Worm (Caenorhabditis elegans) whole organism, L4 larva: Measurements from ENCODE around the gene tag-151.
"Not testable (repeated sequence)": the region's sequence is repeated elsewhere in the genome, so short reads cannot be mapped to it uniquely, and the experiment has no call there.

Experiments
- D1046.2 ChIP-seq: fragments of 200-800 bp; sonication (Bioruptor generic); IDR thresholded peaks from 2 replicates; pipeline ENCODE4 v1.3.6; 2022; ENCODE audit warnings: missing genetic modification characterization, missing compliant biosample characterization
- F37D6.2 ChIP-seq: sonication (generic microtip); optimal IDR thresholded peaks from 2 replicates; lab custom pipeline; 2016; ENCODE audit warnings: mild to moderate bottlenecking, missing genetic modification characterization, missing compliant biosample characterization
- F49E8.2 ChIP-seq: sonication (generic microtip); optimal IDR thresholded peaks from 2 replicates; lab custom pipeline; 2016; ENCODE audit warnings: missing compliant biosample characterization, mild to moderate bottlenecking, missing genetic modification characterization, borderline replicate concordance
- T26A8.4 ChIP-seq: fragments of 200-800 bp; sonication (Bioruptor generic); IDR thresholded peaks from 2 replicates; pipeline ENCODE4 v1.3.6; 2022; ENCODE audit warnings: missing genetic modification characterization, missing compliant biosample characterization
- Y75B8A.6 ChIP-seq: fragments of 200-800 bp; sonication (Bioruptor generic); IDR thresholded peaks from 2 replicates; pipeline ENCODE4 v1.3.6; 2022; ENCODE audit warnings: missing genetic modification reagents, missing genetic modification characterization, missing compliant biosample characterization
- ZK337.2 ChIP-seq: fragments of 200-800 bp; sonication (Bioruptor generic); IDR thresholded peaks from 2 replicates; pipeline ENCODE4 v1.3.6; 2022; ENCODE audit warnings: missing genetic modification reagents, missing genetic modification characterization, missing compliant biosample characterization
- arid-1 ChIP-seq: fragments of 200-800 bp; sonication (Bioruptor generic); conservative IDR thresholded peaks from 2 replicates; pipeline ENCODE4 v1.3.6; 2022; ENCODE audit warnings: missing genetic modification reagents, missing genetic modification characterization, missing compliant biosample characterization
- ceh-20 ChIP-seq: fragments of 200-800 bp; sonication (Bioruptor generic); IDR thresholded peaks from 2 replicates; pipeline ENCODE4 v1.3.6; 2022; ENCODE audit warnings: missing genetic modification reagents, missing genetic modification characterization, missing compliant biosample characterization
- ceh-28 ChIP-seq: fragments of 150-350 bp; optimal IDR thresholded peaks from 2 replicates; lab custom pipeline; 2014; ENCODE audit warnings: missing biosample characterization, missing genetic modification reagents, missing genetic modification characterization
- ceh-44 ChIP-seq: fragments of 200-800 bp; sonication (Bioruptor generic); IDR thresholded peaks from 2 replicates; pipeline ENCODE4 v1.3.6; 2022; ENCODE audit warnings: missing genetic modification reagents, missing genetic modification characterization, missing compliant biosample characterization
- ctbp-1 ChIP-seq: fragments of 200-800 bp; sonication (Bioruptor generic); IDR thresholded peaks from 2 replicates; pipeline ENCODE4 v1.3.6; 2022; ENCODE audit warnings: missing genetic modification reagents, missing genetic modification characterization, missing compliant biosample characterization
- daf-16 ChIP-seq, 3 experiments: sonication (generic microtip); optimal IDR thresholded peaks; 2 replicates each; lab custom pipeline; 2016 to 2017; ENCODE audit warnings: missing genetic modification characterization in 3 of 3, missing genetic modification reagents in 3 of 3, mild to moderate bottlenecking in 2 of 3, missing compliant biosample characterization in 2 of 3, missing biosample characterization in 1 of 3, moderate library complexity in 1 of 3
- dmd-6 ChIP-seq: fragments of 200-800 bp; sonication (Bioruptor generic); IDR thresholded peaks from 2 replicates; pipeline ENCODE4 v1.3.6; 2022; ENCODE audit warnings: missing genetic modification reagents, missing genetic modification characterization, missing compliant biosample characterization
- dmd-8 ChIP-seq: fragments of 200-800 bp; sonication (Bioruptor generic); IDR thresholded peaks from 2 replicates; pipeline ENCODE4 v1.3.6; 2022; ENCODE audit warnings: missing genetic modification characterization, missing compliant biosample characterization
- dpl-1 ChIP-seq: fragments of 150-350 bp; optimal IDR thresholded peaks from 2 replicates; lab custom pipeline; 2014; ENCODE audit warnings: missing biosample characterization, missing genetic modification reagents, missing genetic modification characterization
- dve-1 ChIP-seq: sonication (generic microtip); optimal IDR thresholded peaks from 2 replicates; lab custom pipeline; 2017; ENCODE audit warnings: antibody characterized with exemption, mild to moderate bottlenecking, missing genetic modification characterization, missing compliant biosample characterization; ENCODE audit not compliant: insufficient read depth
- hif-1 ChIP-seq, 2 experiments: sonication (generic microtip); optimal IDR thresholded peaks; 2 replicates each; lab custom pipeline; 2016 to 2017; ENCODE audit warnings: missing compliant biosample characterization in 2 of 2, missing genetic modification characterization in 2 of 2, missing genetic modification reagents in 2 of 2, missing genotype in 2 of 2, mild to moderate bottlenecking in 1 of 2
- hlh-11 ChIP-seq: fragments of 200-800 bp; sonication (Bioruptor generic); optimal IDR thresholded peaks from 2 replicates; lab custom pipeline; 2018; ENCODE audit warnings: mild to moderate bottlenecking, missing genetic modification characterization, missing compliant biosample characterization
- hlh-30 ChIP-seq: sonication (generic microtip); optimal IDR thresholded peaks from 2 replicates; lab custom pipeline; 2017; ENCODE audit warnings: antibody characterized with exemption, mild to moderate bottlenecking, missing genetic modification characterization, missing compliant biosample characterization; ENCODE audit not compliant: insufficient read depth
- hmg-1.1 ChIP-seq: fragments of 200-800 bp; sonication (Bioruptor generic); IDR thresholded peaks from 2 replicates; pipeline ENCODE4 v1.3.6; 2022; ENCODE audit warnings: missing genetic modification reagents, missing genetic modification characterization, missing compliant biosample characterization
- lin-1 ChIP-seq: fragments of 200-800 bp; sonication (Bioruptor generic); IDR thresholded peaks from 2 replicates; pipeline ENCODE4 v1.3.6; 2022; ENCODE audit warnings: missing genetic modification reagents, missing genetic modification characterization, missing compliant biosample characterization
- lin-13 ChIP-seq: fragments of 150-350 bp; optimal IDR thresholded peaks from 2 replicates; lab custom pipeline; 2014; ENCODE audit warnings: missing biosample characterization, missing genetic modification reagents, missing genetic modification characterization
- lin-15B ChIP-seq: fragments of 150-350 bp; sonication (generic microtip); optimal IDR thresholded peaks from 3 replicates; lab custom pipeline; 2014; ENCODE audit warnings: missing biosample characterization, missing genetic modification characterization
- lin-29 ChIP-seq: fragments of 200-800 bp; sonication (Bioruptor generic); IDR thresholded peaks from 2 replicates; pipeline ENCODE4 v1.3.6; 2022; ENCODE audit warnings: missing genetic modification reagents, missing genetic modification characterization, missing compliant biosample characterization
- lin-38 ChIP-seq: fragments of 200-800 bp; sonication (Bioruptor generic); IDR thresholded peaks from 2 replicates; pipeline ENCODE4 v1.3.6; 2022; ENCODE audit warnings: missing genetic modification reagents, missing genetic modification characterization, missing compliant biosample characterization
- lsy-2 ChIP-seq, 2 experiments: fragments of 150-350 bp in 1 of 2; sonication (generic microtip) in 1 of 2; optimal IDR thresholded peaks; 2 replicates each; lab custom pipeline; 2014 to 2017; ENCODE audit warnings: missing biosample characterization in 2 of 2, missing genetic modification characterization in 2 of 2
- madf-5 ChIP-seq, 2 experiments: fragments of 200-800 bp; sonication (Bioruptor generic); IDR thresholded peaks; 2 replicates each; pipeline ENCODE4 v1.3.6; 2022; ENCODE audit warnings: missing compliant biosample characterization in 2 of 2, missing genetic modification characterization in 2 of 2
- mdl-1 ChIP-seq, 2 experiments: fragments of 150-350 bp in 1 of 2; sonication (generic microtip) in 1 of 2; optimal IDR thresholded peaks; 2 replicates each; lab custom pipeline; 2014 to 2017; ENCODE audit warnings: missing biosample characterization in 2 of 2, missing genetic modification characterization in 2 of 2
- mdt-29 ChIP-seq: fragments of 200-800 bp; sonication (Bioruptor generic); IDR thresholded peaks from 2 replicates; pipeline ENCODE4 v1.3.6; 2022; ENCODE audit warnings: missing genetic modification reagents, missing genetic modification characterization, missing compliant biosample characterization
- mep-1 ChIP-seq: fragments of 150-350 bp; sonication (generic microtip); optimal IDR thresholded peaks from 3 replicates; lab custom pipeline; 2014; ENCODE audit warnings: missing biosample characterization, missing genetic modification characterization
- mes-2 ChIP-seq: sonication (generic microtip); optimal IDR thresholded peaks from 2 replicates; lab custom pipeline; 2016; ENCODE audit warnings: missing genotype, mild to moderate bottlenecking, missing genetic modification characterization, missing compliant biosample characterization; ENCODE audit not compliant: poor library complexity, severe bottlenecking
- nhr-102 ChIP-seq: sonication (generic microtip); optimal IDR thresholded peaks from 2 replicates; lab custom pipeline; 2016; ENCODE audit warnings: mild to moderate bottlenecking, missing genetic modification characterization, moderate library complexity, missing compliant biosample characterization
- nhr-11 ChIP-seq: fragments of 150-350 bp; optimal IDR thresholded peaks from 2 replicates; lab custom pipeline; 2014; ENCODE audit warnings: missing biosample characterization, missing genetic modification characterization
- nhr-28 ChIP-seq: fragments of 150-350 bp; optimal IDR thresholded peaks from 2 replicates; lab custom pipeline; 2014; ENCODE audit warnings: missing biosample characterization, missing genetic modification characterization
- nhr-48 ChIP-seq: sonication (generic microtip); optimal IDR thresholded peaks from 2 replicates; lab custom pipeline; 2016; ENCODE audit warnings: mild to moderate bottlenecking, missing genetic modification characterization, missing compliant biosample characterization
- nhr-6 ChIP-seq: fragments of 150-350 bp; optimal IDR thresholded peaks from 2 replicates; lab custom pipeline; 2014; ENCODE audit warnings: missing biosample characterization, missing genetic modification characterization
- nhr-77 ChIP-seq: fragments of 150-350 bp; optimal IDR thresholded peaks from 2 replicates; lab custom pipeline; 2014; ENCODE audit warnings: missing biosample characterization, missing genetic modification characterization
- pha-4 ChIP-seq, 2 experiments: fragments of 150-350 bp in 1 of 2; fragments of 200-800 bp in 1 of 2; sonication (Bioruptor generic) in 1 of 2; IDR thresholded peaks in 1 of 2; optimal IDR thresholded peaks in 1 of 2; 2 replicates each; pipeline versions ENCODE4 v1.3.6 to Lab custom; 2014 to 2022; ENCODE audit warnings: missing genetic modification characterization in 2 of 2, missing genetic modification reagents in 2 of 2, missing biosample characterization in 1 of 2, missing compliant biosample characterization in 1 of 2
- php-3 ChIP-seq: fragments of 200-800 bp; sonication (Bioruptor generic); IDR thresholded peaks from 2 replicates; pipeline ENCODE4 v1.3.6; 2022; ENCODE audit warnings: missing genetic modification reagents, missing genetic modification characterization, missing compliant biosample characterization
- saeg-2 ChIP-seq: fragments of 200-800 bp; sonication (Bioruptor generic); IDR thresholded peaks from 2 replicates; pipeline ENCODE4 v1.3.6; 2022; ENCODE audit warnings: missing genetic modification reagents, missing genetic modification characterization, missing compliant biosample characterization
- set-16 ChIP-seq: fragments of 200-800 bp; sonication (Bioruptor generic); IDR thresholded peaks from 2 replicates; pipeline ENCODE4 v1.3.6; 2022; ENCODE audit warnings: missing genetic modification reagents, missing genetic modification characterization, missing compliant biosample characterization
- snpc-1.2 ChIP-seq: fragments of 200-800 bp; sonication (Bioruptor generic); IDR thresholded peaks from 2 replicates; pipeline ENCODE4 v1.3.6; 2022; ENCODE audit warnings: missing genetic modification reagents, missing genetic modification characterization, missing compliant biosample characterization
- spr-1 ChIP-seq: sonication (generic microtip); optimal IDR thresholded peaks from 2 replicates; lab custom pipeline; 2016; ENCODE audit warnings: mild to moderate bottlenecking, missing genetic modification characterization, missing compliant biosample characterization
- tra-1 ChIP-seq: fragments of 200-800 bp; sonication (Bioruptor generic); IDR thresholded peaks from 2 replicates; pipeline ENCODE4 v1.3.6; 2022; ENCODE audit warnings: missing genetic modification reagents, missing genetic modification characterization, missing compliant biosample characterization
- unc-130 ChIP-seq: sonication (generic microtip); optimal IDR thresholded peaks from 2 replicates; lab custom pipeline; 2016; ENCODE audit warnings: missing genetic modification reagents, missing genetic modification characterization, missing compliant biosample characterization
- vab-7 ChIP-seq: fragments of 200-800 bp; sonication (Bioruptor generic); IDR thresholded peaks from 2 replicates; pipeline ENCODE4 v1.3.6; 2022; ENCODE audit warnings: missing genetic modification reagents, missing genetic modification characterization, missing compliant biosample characterization
- zfp-3 ChIP-seq: fragments of 200-800 bp; sonication (Bioruptor generic); conservative IDR thresholded peaks from 2 replicates; pipeline ENCODE4 v1.3.6; 2022; ENCODE audit warnings: missing genetic modification reagents, missing genetic modification characterization, missing compliant biosample characterization

Gene tag-151

DNA sequence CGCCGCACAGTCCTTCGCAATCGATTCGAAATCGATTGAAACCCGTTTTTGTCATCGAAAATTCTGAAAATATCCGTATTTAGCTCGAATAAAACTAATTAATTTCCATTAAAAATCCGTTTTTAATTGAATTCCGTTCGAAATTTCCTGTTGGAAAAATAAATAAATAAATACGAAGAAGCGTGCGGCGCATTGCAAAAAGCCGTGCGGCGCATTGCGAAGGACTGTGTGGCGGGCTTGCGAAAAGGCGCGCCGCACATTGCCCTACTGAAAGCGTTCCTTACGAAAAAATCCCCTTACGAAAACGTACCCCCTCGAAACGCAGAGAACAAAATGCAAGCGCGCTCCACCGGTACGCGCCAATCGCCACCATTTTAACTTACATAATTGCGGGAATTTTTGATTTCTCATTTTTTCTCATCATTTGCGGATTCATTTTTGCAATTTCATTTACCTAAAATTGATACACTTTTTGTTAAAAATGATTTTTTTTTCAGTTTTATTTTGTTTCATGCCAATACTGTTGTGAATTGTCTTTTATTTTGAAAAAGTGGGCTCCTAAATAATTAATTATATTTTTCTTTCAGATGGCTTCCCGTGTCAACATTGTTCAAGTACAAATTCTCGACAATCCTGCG, 8.5 kb upstream of the tag-151 start, which contains the start of gene unc-85:
Gene unc-85, plus strand, starts transcription at position 588 of the 638 bp plus-strand sequence.
- TF ChIP-seq unc-130 (GFP tag; lab: Kevin White, UChicago) (peak; percentile 80), F37D6.2 (tag; lab: Kevin White, UChicago) (peak; percentile 49), saeg-2 (GFP tag; lab: Robert Waterston, UW) (peak; percentile 74; the same call in 1 of the 2 replicates), lin-29 (peak; percentile 65; the same call in 1 of the 2 replicates), lin-13 (GFP tag; lab: Kevin White, UChicago) (peak; percentile 24), nhr-11 (peak; percentile 43), set-16 (peak; percentile 79), vab-7 (peak; percentile 94), dmd-6 (GFP tag; lab: Robert Waterston, UW) (peak; percentile 83), php-3 (GFP tag; lab: Robert Waterston, UW) (peak; percentile 23; the same call in 1 of the 2 replicates), ceh-28 (tag; lab: Kevin White, UChicago) (peak; percentile 2), arid-1 (peak; percentile 87), mdt-29 (GFP tag; lab: Robert Waterston, UW) (peak; percentile 57; the same call in 1 of the 2 replicates), ctbp-1 (GFP tag; lab: Robert Waterston, UW) (peak; percentile 87), nhr-48 (peak; percentile 22), ceh-44 (GFP tag; lab: Robert Waterston, UW) (peak; percentile 90), dmd-8 (0 out of 2 replicates have a peak, but pooled peaks have one; percentile 44), zfp-3 (peak; percentile 85), nhr-77 (tag; lab: Kevin White, UChicago) (peak; percentile 23), dpl-1 (GFP tag; lab: Kevin White, UChicago) (peak; percentile 59), dve-1 (tag; lab: Kevin White, UChicago) (peak; percentile 56), mep-1 (tag; lab: Kevin White, UChicago) (peak; percentile 82), lsy-2 (tag; optimal IDR thresholded peaks at IDR 0.05; lab: Kevin White, UChicago) (peak; percentile 71 to 83), madf-5 (GFP tag; IDR thresholded peaks at IDR 0.05; lab: Robert Waterston, UW) (peak; percentile 53 to 61; a peak in 1 of 4 replicates), pha-4 (GFP tag; IDR thresholded peaks at IDR 0.05; lab: Robert Waterston, UW) (peak; percentile 90), spr-1 (tag; lab: Kevin White, UChicago) (peak; percentile 70), hlh-30 (peak; percentile 44), ceh-20 (peak; percentile 90), snpc-1.2 (peak; percentile 89), nhr-28 (peak; percentile 15), hlh-11 (tag; lab: Kevin White, UChicago) (peak; percentile 72), lin-1 (GFP tag; lab: Robert Waterston, UW) (peak; percentile 88), mes-2 (tag; lab: Kevin White, UChicago) (peak; percentile 87), nhr-6 (tag; lab: Kevin White, UChicago) (peak; percentile 33), hmg-1.1 (peak; percentile 93), T26A8.4 (GFP tag; lab: Robert Waterston, UW) (peak; percentile 92), ZK337.2 (GFP tag; lab: Robert Waterston, UW) (peak; percentile 55; the same call in 1 of the 2 replicates), daf-16 (GFP tag; optimal IDR thresholded peaks at IDR 0.05; lab: Kevin White, UChicago) (peak in 1 of 2 experiments; percentile 41), daf-16 (tag; optimal IDR thresholded peaks at IDR 0.05; lab: Kevin White, UChicago) (peak; percentile 32), Y75B8A.6 (GFP tag; lab: Robert Waterston, UW) (peak; percentile 89), nhr-102 (peak; percentile 81), hif-1 (tag; optimal IDR thresholded peaks at IDR 0.05; lab: Kevin White, UChicago) (peak in 1 of 2 experiments; percentile 61), lin-38 (GFP tag; lab: Robert Waterston, UW) (peak; percentile 99), mdl-1 (tag; optimal IDR thresholded peaks at IDR 0.05; lab: Kevin White, UChicago) (peak in 1 of 2 experiments; percentile 16), D1046.2 (GFP tag; lab: Robert Waterston, UW) (peak; percentile 96), F49E8.2 (tag; lab: Kevin White, UChicago) (peak; percentile 60), lin-15B (tag; lab: Kevin White, UChicago) (peak; percentile 67), tra-1 (GFP tag; lab: Robert Waterston, UW) (peak; percentile 91)
- not testable (repeated sequence) for TF ChIP-seq pha-4 (tag; optimal IDR thresholded peaks at IDR 0.05; lab: Kevin White, UChicago)
